Worm (Caenorhabditis elegans) whole organism, young adult: ENCODE data around the gene F15G9.1.

Experiments
- B0019.2 ChIP-seq: fragments of 200-800 bp; sonication (Bioruptor generic); conservative IDR thresholded peaks from 2 replicates; pipeline ENCODE4 v1.3.6; 2022; ENCODE audit warnings: missing genetic modification reagents, missing genetic modification characterization, missing compliant biosample characterization
- B0035.1 ChIP-seq: sonication (generic microtip); optimal IDR thresholded peaks from 2 replicates; lab custom pipeline; 2016; ENCODE audit warnings: missing genetic modification characterization, mild to moderate bottlenecking, missing compliant biosample characterization, missing genotype, missing genetic modification reagents
- akir-1 ChIP-seq: fragments of 200-800 bp; sonication (Bioruptor generic); optimal IDR thresholded peaks from 2 replicates; lab custom pipeline; 2018; ENCODE audit warnings: mild to moderate bottlenecking, missing genetic modification characterization, moderate library complexity, missing compliant biosample characterization
- efl-1 ChIP-seq: fragments of 150-350 bp; optimal IDR thresholded peaks from 2 replicates; lab custom pipeline; 2014; ENCODE audit warnings: missing biosample characterization, missing genetic modification reagents, missing genetic modification characterization
- egl-44 ChIP-seq: fragments of 200-800 bp; sonication (Bioruptor generic); IDR thresholded peaks from 2 replicates; pipeline ENCODE4 v1.3.6; 2022; ENCODE audit warnings: missing genetic modification reagents, missing genetic modification characterization, missing compliant biosample characterization
- nhr-27 ChIP-seq: fragments of 200-800 bp; sonication (Bioruptor generic); optimal IDR thresholded peaks from 2 replicates; lab custom pipeline; 2018; ENCODE audit warnings: mild to moderate bottlenecking, missing genetic modification characterization, moderate library complexity, missing compliant biosample characterization
- sdz-38 ChIP-seq: sonication (generic microtip); optimal IDR thresholded peaks from 2 replicates; lab custom pipeline; 2016; ENCODE audit warnings: missing genotype, missing genetic modification characterization, missing compliant biosample characterization

DNA sequence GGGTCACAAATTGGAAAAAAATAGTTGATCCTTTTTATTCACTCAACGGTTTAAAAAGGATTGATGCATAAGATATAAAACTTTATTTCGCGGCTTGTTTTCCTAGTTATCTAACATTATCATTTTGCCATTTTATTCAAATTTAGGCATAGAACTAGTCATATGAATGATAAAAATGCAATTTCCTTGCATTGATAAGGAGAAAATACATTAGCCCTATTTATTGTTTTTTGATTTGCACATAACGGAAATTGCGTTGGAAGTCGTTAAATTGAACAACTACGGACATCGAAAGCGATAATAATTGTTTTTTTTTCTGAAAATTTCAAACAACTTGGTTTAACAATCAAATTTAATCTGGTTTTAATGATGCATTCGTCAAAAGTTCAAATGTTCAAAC is 18.9 kb upstream of the F15G9.1 start:
- TF ChIP-seq B0035.1 (tag; lab: Kevin White, UChicago): no peak
- no peak for TF ChIP-seq nhr-27 (tag; lab: Kevin White, UChicago)
- TF ChIP-seq efl-1: no peak
- no peak for TF ChIP-seq sdz-38 (tag; lab: Kevin White, UChicago)
- no peak for TF ChIP-seq egl-44 (GFP tag; lab: Robert Waterston, UW)
- no peak for TF ChIP-seq B0019.2 (GFP tag; lab: Robert Waterston, UW)
- TF ChIP-seq akir-1 (GFP tag; lab: Kevin White, UChicago): no peak
